Fruit fly (Drosophila melanogaster) whole organism, embryonic: Measurements from ENCODE around the gene nst.

Experiments
- ATbp ChIP-seq: fragments of 200-800 bp; sonication (Bioruptor generic); optimal IDR thresholded peaks from 2 replicates; lab custom pipeline; 2017; ENCODE audit warnings: missing biosample characterization, mild to moderate bottlenecking, missing genetic modification characterization, missing genetic modification reagents
- Bteb2 ChIP-seq: fragments of 200-800 bp; sonication (Bioruptor generic); optimal IDR thresholded peaks from 2 replicates; lab custom pipeline; 2016; ENCODE audit warnings: missing biosample characterization, missing genetic modification characterization
- CG10462 ChIP-seq: fragments of 200-800 bp; sonication (Bioruptor generic); optimal IDR thresholded peaks from 2 replicates; lab custom pipeline; 2016; ENCODE audit warnings: missing biosample characterization, missing genetic modification characterization
- CG10543 ChIP-seq: fragments of 200-800 bp; sonication (Bioruptor generic); optimal IDR thresholded peaks from 3 replicates; lab custom pipeline; 2017; ENCODE audit warnings: missing biosample characterization, mild to moderate bottlenecking, missing genetic modification characterization, moderate library complexity
- CG12071 ChIP-seq: fragments of 200-800 bp; sonication (Bioruptor generic); optimal IDR thresholded peaks from 3 replicates; lab custom pipeline; 2018; ENCODE audit warnings: missing biosample characterization, mild to moderate bottlenecking, missing genetic modification characterization
- CG12299 ChIP-seq: fragments of 200-800 bp; sonication (Bioruptor generic); optimal IDR thresholded peaks from 2 replicates; lab custom pipeline; 2018; ENCODE audit warnings: missing biosample characterization, mild to moderate bottlenecking, missing genetic modification characterization
- CG14860 ChIP-seq: fragments of 200-800 bp; sonication (Bioruptor generic); IDR thresholded peaks from 3 replicates; pipeline ENCODE4 v1.3.6; 2022; ENCODE audit warnings: missing biosample characterization, missing genetic modification characterization; ENCODE audit not compliant: partially characterized antibody
- CG17612 ChIP-seq: fragments of 200-800 bp; sonication (Bioruptor generic); IDR thresholded peaks from 2 replicates; pipeline ENCODE4 v1.3.6; 2022; ENCODE audit warnings: missing biosample characterization, missing genetic modification characterization
- CG2875 ChIP-seq: fragments of 200-800 bp; sonication (Bioruptor generic); optimal IDR thresholded peaks from 2 replicates; lab custom pipeline; 2017; ENCODE audit warnings: missing biosample characterization, mild to moderate bottlenecking, missing genetic modification characterization, missing genetic modification reagents
- CG33557 ChIP-seq: fragments of 200-800 bp; sonication (Bioruptor generic); optimal IDR thresholded peaks from 2 replicates; lab custom pipeline; 2019; ENCODE audit warnings: missing biosample characterization, mild to moderate bottlenecking, missing genetic modification characterization, moderate library complexity
- CG4707 ChIP-seq: fragments of 200-800 bp; sonication (Bioruptor generic); optimal IDR thresholded peaks from 2 replicates; lab custom pipeline; 2018; ENCODE audit warnings: missing biosample characterization, mild to moderate bottlenecking, missing genetic modification characterization, moderate library complexity
- CG6791 ChIP-seq: fragments of 200-800 bp; sonication (Bioruptor generic); IDR thresholded peaks from 3 replicates; pipeline ENCODE4 v1.3.6; 2022; ENCODE audit warnings: missing biosample characterization, missing genetic modification characterization; ENCODE audit not compliant: partially characterized antibody
- CG7357 ChIP-seq: fragments of 200-800 bp; sonication (Bioruptor generic); IDR thresholded peaks from 3 replicates; pipeline ENCODE4 v1.3.6; 2022; ENCODE audit warnings: missing biosample characterization, missing genetic modification characterization
- CG8924 ChIP-seq: fragments of 200-800 bp; optimal IDR thresholded peaks from 3 replicates; lab custom pipeline; 2019; ENCODE audit warnings: missing biosample characterization, mild to moderate bottlenecking, missing genetic modification characterization, moderate library complexity
- CG9797 ChIP-seq: fragments of 200-800 bp; sonication (Bioruptor generic); optimal IDR thresholded peaks from 3 replicates; lab custom pipeline; 2018; ENCODE audit warnings: missing biosample characterization, mild to moderate bottlenecking, missing genetic modification characterization
- CG9817 ChIP-seq: fragments of 200-800 bp; sonication (Bioruptor generic); optimal IDR thresholded peaks from 2 replicates; lab custom pipeline; 2018; ENCODE audit warnings: missing biosample characterization, mild to moderate bottlenecking, missing genetic modification characterization, moderate library complexity
- CG9932 ChIP-seq: fragments of 200-800 bp; sonication (Bioruptor generic); IDR thresholded peaks from 2 replicates; pipeline ENCODE4 v1.3.6; 2022; ENCODE audit warnings: missing biosample characterization, missing genetic modification characterization
- Camta ChIP-seq: fragments of 200-800 bp; sonication (Bioruptor generic); optimal IDR thresholded peaks from 2 replicates; lab custom pipeline; 2016; ENCODE audit warnings: missing biosample characterization, missing genetic modification characterization
- D19B ChIP-seq: fragments of 200-800 bp; sonication (Bioruptor generic); optimal IDR thresholded peaks from 2 replicates; lab custom pipeline; 2017; ENCODE audit warnings: missing biosample characterization, mild to moderate bottlenecking, missing genetic modification characterization
- Dll ChIP-seq: fragments of 200-800 bp; sonication (Bioruptor generic); IDR thresholded peaks from 4 replicates; pipeline ENCODE4 v1.3.6; 2022; ENCODE audit warnings: missing biosample characterization, missing genetic modification characterization; ENCODE audit not compliant: partially characterized antibody
- Dref ChIP-seq: fragments of 200-800 bp; sonication (Bioruptor generic); IDR thresholded peaks from 2 replicates; pipeline ENCODE4 v1.3.6; 2022; ENCODE audit warnings: missing biosample characterization, missing genetic modification characterization
- Drgx ChIP-seq: fragments of 200-800 bp; sonication (Bioruptor generic); IDR thresholded peaks from 2 replicates; pipeline ENCODE4 v1.3.6; 2022; ENCODE audit warnings: missing biosample characterization, missing genetic modification characterization
- E2f1 ChIP-seq: fragments of 200-800 bp; sonication (Bioruptor generic); IDR thresholded peaks from 2 replicates; pipeline ENCODE4 v1.3.6; 2022; ENCODE audit warnings: missing biosample characterization, missing genetic modification characterization
- ERR ChIP-seq: fragments of 200-800 bp; sonication (Bioruptor generic); optimal IDR thresholded peaks from 2 replicates; lab custom pipeline; 2016; ENCODE audit warnings: missing biosample characterization, missing genetic modification characterization
- Fer3 ChIP-seq: fragments of 200-800 bp; sonication (Bioruptor generic); optimal IDR thresholded peaks from 2 replicates; lab custom pipeline; 2018; ENCODE audit warnings: missing biosample characterization, mild to moderate bottlenecking, missing genetic modification characterization, moderate library complexity
- GATAe ChIP-seq: fragments of 200-800 bp; sonication (Bioruptor generic); conservative IDR thresholded peaks from 2 replicates; pipeline ENCODE4 v1.3.6; 2022; ENCODE audit warnings: missing biosample characterization, missing genetic modification characterization
- HLHmδ ChIP-seq: fragments of 200-800 bp; sonication (Bioruptor generic); optimal IDR thresholded peaks from 2 replicates; lab custom pipeline; 2018; ENCODE audit warnings: missing biosample characterization, mild to moderate bottlenecking, missing genetic modification characterization, moderate library complexity
- Hand ChIP-seq: fragments of 200-800 bp; sonication (Bioruptor generic); optimal IDR thresholded peaks from 2 replicates; lab custom pipeline; 2017; ENCODE audit warnings: mild to moderate bottlenecking, missing biosample characterization, missing genetic modification reagents, missing genetic modification characterization
- Hmx ChIP-seq: fragments of 200-800 bp; sonication (Bioruptor generic); optimal IDR thresholded peaks from 2 replicates; lab custom pipeline; 2016; ENCODE audit warnings: missing biosample characterization, missing genetic modification characterization
- Myb ChIP-seq: fragments of 200-800 bp; sonication (Bioruptor generic); optimal IDR thresholded peaks from 2 replicates; lab custom pipeline; 2016; ENCODE audit warnings: missing biosample characterization, missing genetic modification characterization
- Ptx1 ChIP-seq: fragments of 200-800 bp; sonication (Bioruptor generic); IDR thresholded peaks from 2 replicates; pipeline ENCODE4 v1.3.6; 2022; ENCODE audit warnings: missing biosample characterization, missing genetic modification characterization
- Ravus ChIP-seq: fragments of 200-800 bp; sonication (Bioruptor generic); IDR thresholded peaks from 2 replicates; pipeline ENCODE4 v1.3.6; 2022; ENCODE audit warnings: missing biosample characterization, missing genetic modification characterization
- Taf1 ChIP-seq: fragments of 200-800 bp; sonication (Bioruptor generic); IDR thresholded peaks from 2 replicates; pipeline ENCODE4 v1.3.6; 2022; ENCODE audit warnings: missing biosample characterization, missing genetic modification characterization
- Trl ChIP-seq, 3 experiments: fragments of >200 bp in 2 of 3; fragments of 200-800 bp in 1 of 3; sonication (Bioruptor generic) in 1 of 3; optimal IDR thresholded peaks; 2 replicates in 1 of 3; 3 replicates in 2 of 3; lab custom pipeline; 2016 to 2017; ENCODE audit warnings: missing biosample characterization in 1 of 3, missing genetic modification characterization in 1 of 3
- Xrp1 ChIP-seq: fragments of 200-800 bp; sonication (Bioruptor generic); IDR thresholded peaks from 2 replicates; pipeline ENCODE4 v1.3.6; 2022; ENCODE audit warnings: missing biosample characterization, missing genetic modification characterization
- amos ChIP-seq: fragments of 200-800 bp; sonication (Bioruptor generic); IDR thresholded peaks from 2 replicates; pipeline ENCODE4 v1.3.6; 2022; ENCODE audit warnings: missing biosample characterization, missing genetic modification characterization; ENCODE audit not compliant: partially characterized antibody
- dati ChIP-seq: fragments of 200-800 bp; sonication (Bioruptor generic); IDR thresholded peaks from 2 replicates; pipeline ENCODE4 v1.3.6; 2022; ENCODE audit warnings: missing biosample characterization, missing genetic modification characterization
- ewg ChIP-seq: fragments of 200-800 bp; sonication (Bioruptor generic); optimal IDR thresholded peaks from 3 replicates; lab custom pipeline; 2017; ENCODE audit warnings: mild to moderate bottlenecking, missing biosample characterization, missing genetic modification reagents, missing genetic modification characterization
- fd64A ChIP-seq: fragments of 200-800 bp; sonication (Bioruptor generic); optimal IDR thresholded peaks from 3 replicates; lab custom pipeline; 2018; ENCODE audit warnings: missing biosample characterization, mild to moderate bottlenecking, missing genetic modification characterization
- fru ChIP-seq: fragments of >200 bp; optimal IDR thresholded peaks from 2 replicates; lab custom pipeline; 2017
- her ChIP-seq: fragments of 200-800 bp; sonication (Bioruptor generic); optimal IDR thresholded peaks from 2 replicates; lab custom pipeline; 2016; ENCODE audit warnings: missing biosample characterization, missing genetic modification characterization
- kni ChIP-seq: fragments of 200-800 bp; sonication (Bioruptor generic); optimal IDR thresholded peaks from 3 replicates; lab custom pipeline; 2017; ENCODE audit warnings: mild to moderate bottlenecking, missing biosample characterization, missing genetic modification reagents, missing genetic modification characterization
- lmd ChIP-seq: fragments of 200-800 bp; sonication (Bioruptor generic); IDR thresholded peaks from 2 replicates; pipeline ENCODE4 v1.3.6; 2022; ENCODE audit warnings: missing biosample characterization, missing genetic modification characterization
- luna ChIP-seq: fragments of 200-800 bp; sonication (Bioruptor generic); optimal IDR thresholded peaks from 2 replicates; lab custom pipeline; 2016; ENCODE audit warnings: missing biosample characterization, missing genetic modification characterization
- mam ChIP-seq: fragments of 200-800 bp; sonication (Bioruptor generic); optimal IDR thresholded peaks from 3 replicates; lab custom pipeline; 2016; ENCODE audit warnings: missing biosample characterization, missing genetic modification characterization
- mld ChIP-seq: fragments of 200-800 bp; sonication (Bioruptor generic); IDR thresholded peaks from 3 replicates; pipeline ENCODE4 v1.3.6; 2022; ENCODE audit warnings: missing biosample characterization, missing genetic modification characterization; ENCODE audit not compliant: partially characterized antibody
- peb ChIP-seq: fragments of 200-800 bp; sonication (Bioruptor generic); IDR thresholded peaks from 2 replicates; pipeline ENCODE4 v1.3.6; 2022; ENCODE audit warnings: missing biosample characterization, missing genetic modification characterization
- pum ChIP-seq: fragments of 200-800 bp; sonication (Bioruptor generic); optimal IDR thresholded peaks from 2 replicates; lab custom pipeline; 2016; ENCODE audit warnings: missing biosample characterization, missing genetic modification characterization
- sqz ChIP-seq: fragments of 200-800 bp; sonication (Bioruptor generic); optimal IDR thresholded peaks from 3 replicates; lab custom pipeline; 2018; ENCODE audit warnings: missing biosample characterization, mild to moderate bottlenecking, missing genetic modification characterization
- tx ChIP-seq: fragments of 200-800 bp; sonication (Bioruptor generic); optimal IDR thresholded peaks from 2 replicates; lab custom pipeline; 2016; ENCODE audit warnings: missing biosample characterization, missing genetic modification characterization
- zen2 ChIP-seq: fragments of 200-800 bp; sonication (Bioruptor generic); IDR thresholded peaks from 3 replicates; pipeline ENCODE4 v1.3.6; 2022; ENCODE audit warnings: missing biosample characterization, missing genetic modification characterization; ENCODE audit not compliant: partially characterized antibody

Gene nst

DNA sequence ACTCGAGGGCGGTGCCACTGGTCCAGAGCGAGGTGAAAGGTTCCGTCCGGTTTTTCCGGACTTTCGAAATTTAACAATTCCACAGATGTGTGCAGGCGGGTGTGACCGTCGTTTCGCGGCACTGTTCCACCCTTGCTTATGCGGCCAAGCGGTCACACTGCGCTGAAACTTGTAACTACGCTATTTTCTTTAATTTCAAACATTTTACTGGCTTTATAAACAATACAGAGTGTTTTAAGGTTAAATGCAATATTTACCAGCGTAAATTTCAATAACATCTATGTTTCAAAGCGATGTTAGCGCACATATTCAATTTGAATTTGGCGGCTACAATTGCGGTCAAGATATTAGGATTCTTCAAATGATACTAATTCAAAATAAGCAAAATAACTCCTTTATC, at the start of gene nst (continued):
- peak; percentile 14 for TF ChIP-seq ERR
- no peak for TF ChIP-seq ATbp (GFP tag; lab: Kevin White, UChicago)
- no peak for TF ChIP-seq D19B (GFP tag; lab: Kevin White, UChicago)
- no peak for TF ChIP-seq CG33557 (GFP tag; lab: Kevin White, UChicago)
- no peak for TF ChIP-seq kni
- no peak for TF ChIP-seq CG17612 (GFP tag; lab: Robert Waterston, UW)
- TF ChIP-seq sqz (GFP tag; lab: Kevin White, UChicago): no peak
- no peak for TF ChIP-seq Fer3 (tag; lab: Kevin White, UChicago)
- no peak for TF ChIP-seq tx (GFP tag; lab: Kevin White, UChicago)
- no peak for TF ChIP-seq Hmx (GFP tag; lab: Kevin White, UChicago)
- TF ChIP-seq Hand: no peak
- TF ChIP-seq CG2875 (GFP tag; lab: Kevin White, UChicago): no peak
- TF ChIP-seq E2f1 (GFP tag; lab: Robert Waterston, UW): no peak
- TF ChIP-seq fd64A (GFP tag; lab: Kevin White, UChicago): no peak
- TF ChIP-seq GATAe (GFP tag; lab: Robert Waterston, UW): no peak
- TF ChIP-seq Bteb2 (GFP tag; lab: Kevin White, UChicago): no peak
- peak; percentile 37 for TF ChIP-seq her (GFP tag; lab: Kevin White, UChicago)
- no peak for TF ChIP-seq CG14860 (GFP tag; lab: Robert Waterston, UW)
- no peak for TF ChIP-seq HLHmδ (GFP tag; lab: Kevin White, UChicago)
- no peak for TF ChIP-seq fru (lab: Kevin White, UChicago)
- peak; percentile 57 for TF ChIP-seq Myb (GFP tag; lab: Kevin White, UChicago)
- peak; percentile 38; the same call in 1 of the 2 replicates for TF ChIP-seq amos (GFP tag; lab: Robert Waterston, UW)
- TF ChIP-seq Taf1 (GFP tag; lab: Robert Waterston, UW): no peak
- peak; percentile 19 for TF ChIP-seq CG9817 (tag; lab: Kevin White, UChicago)
- TF ChIP-seq Dll: peak; percentile 28; the same call in 1 of the 4 replicates
- TF ChIP-seq peb (GFP tag; lab: Robert Waterston, UW): no peak
- TF ChIP-seq Xrp1: no peak
- no peak for TF ChIP-seq Camta (GFP tag; lab: Kevin White, UChicago)
- TF ChIP-seq mld (GFP tag; lab: Robert Waterston, UW): 0 out of 3 replicates have a peak, but pooled peaks have one; percentile 34
- TF ChIP-seq pum (GFP tag; lab: Kevin White, UChicago): no peak
- TF ChIP-seq CG9797: peak; percentile 81
- TF ChIP-seq CG10543 (GFP tag; lab: Kevin White, UChicago): no peak
- TF ChIP-seq lmd (GFP tag; lab: Robert Waterston, UW): no peak
- TF ChIP-seq CG6791 (GFP tag; lab: Robert Waterston, UW): no peak
- no peak for TF ChIP-seq Ptx1
- peak; percentile 70 for TF ChIP-seq ewg (GFP tag; lab: Kevin White, UChicago)
- TF ChIP-seq luna (GFP tag; lab: Kevin White, UChicago): no peak
- no peak for TF ChIP-seq CG8924
- no peak for TF ChIP-seq zen2 (GFP tag; lab: Robert Waterston, UW)
- no peak for TF ChIP-seq Drgx (GFP tag; lab: Robert Waterston, UW)
- TF ChIP-seq Ravus: no peak
- no peak for TF ChIP-seq CG12299 (tag; lab: Kevin White, UChicago)
- no peak for TF ChIP-seq Trl (optimal IDR thresholded peaks at IDR 0.05; lab: Kevin White, UChicago)
- TF ChIP-seq Trl (GFP tag; optimal IDR thresholded peaks at IDR 0.05; lab: Kevin White, UChicago): no peak
- peak; percentile 33; the same call in 1 of the 2 replicates for TF ChIP-seq Dref (GFP tag; lab: Robert Waterston, UW)
- TF ChIP-seq CG9932 (GFP tag; lab: Robert Waterston, UW): no peak
- TF ChIP-seq dati (GFP tag; lab: Robert Waterston, UW): no peak
- no peak for TF ChIP-seq CG7357 (GFP tag; lab: Robert Waterston, UW)
- no peak for TF ChIP-seq CG12071 (GFP tag; lab: Kevin White, UChicago)
- no peak for TF ChIP-seq CG10462
- TF ChIP-seq mam (GFP tag; lab: Kevin White, UChicago): peak; percentile 7
- TF ChIP-seq CG4707: no peak
